Fruit fly (Drosophila melanogaster) whole organism, larva: Measurements from ENCODE around the gene CG5435.

Source experiments
- noc ChIP-seq: fragments of 200-800 bp; sonication (Bioruptor generic); optimal IDR thresholded peaks from 3 replicates; lab custom pipeline; 2019; ENCODE audit warnings: missing biosample characterization, mild to moderate bottlenecking, missing genetic modification characterization, moderate library complexity

The CG5435 gene

DNA sequence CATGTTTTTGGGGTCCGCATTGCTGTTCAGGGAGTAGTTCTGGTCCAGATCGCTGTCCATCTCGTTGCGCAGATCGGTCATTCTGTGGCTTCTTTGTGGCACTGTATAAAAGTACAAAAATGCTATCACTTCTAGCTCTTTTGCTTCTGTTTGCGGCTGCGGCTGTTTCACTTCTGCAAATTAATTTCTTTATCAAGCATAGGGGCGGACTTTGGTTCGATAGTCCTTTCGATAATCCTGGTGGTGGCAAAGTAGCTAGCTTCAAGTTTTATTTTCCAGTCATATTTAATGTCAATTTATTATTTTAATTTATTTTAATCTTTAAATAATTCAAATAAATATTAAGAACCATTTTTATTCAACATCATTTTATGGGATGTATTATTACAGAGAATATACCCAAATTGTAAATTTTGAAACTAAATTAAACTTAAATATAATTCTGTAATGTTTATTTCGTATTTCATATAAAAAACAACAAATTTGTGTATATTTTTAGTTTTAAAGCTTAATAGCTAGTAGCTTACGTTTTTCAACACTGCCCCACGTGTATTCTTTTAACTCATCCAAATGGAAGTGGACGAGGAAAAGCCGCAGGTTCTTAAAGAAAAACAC, 3.1 kb downstream of the CG5435 start, which contains the start of the genes CG5446 and Trm1:
Gene CG5446, minus strand, starts transcription at position 223 of the 615 bp plus-strand sequence.
Gene Trm1, plus strand, starts transcription at position 542 of the 615 bp plus-strand sequence.
- TF ChIP-seq noc: peak; percentile 78

DNA sequence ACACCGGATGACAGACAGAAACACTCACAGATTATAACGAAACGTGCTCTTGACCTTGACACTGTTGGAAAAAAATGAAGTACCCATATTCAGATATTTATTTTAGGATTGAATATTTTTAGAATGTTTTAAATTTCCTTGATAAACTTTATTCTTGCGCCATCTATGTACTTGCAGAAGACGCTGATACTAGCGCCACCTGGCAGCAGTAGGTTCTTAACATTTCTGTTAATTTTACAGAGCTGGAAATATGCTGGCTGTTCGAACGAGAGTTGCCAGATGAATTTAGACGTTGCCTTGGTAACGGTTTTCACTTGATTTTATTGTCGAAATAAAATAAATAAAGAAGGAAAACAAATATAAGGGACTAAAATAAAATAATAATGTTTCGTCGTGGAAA, 6.1 kb downstream of the CG5435 start, which contains the start of gene Fam92:
Gene Fam92, plus strand, starts transcription at position 350 of the 400 bp plus-strand sequence.
- no peak for TF ChIP-seq noc

dm6 chr2L:12423106-12423836, 7.4 kb downstream of the CG5435 start, which contains the start of gene vir-1:
vir-1 (minus strand) TSS chr2L:12423439.
- no peak for TF ChIP-seq noc

dm6 chr2L:12421793-12422691, 8.7 kb downstream of the CG5435 start:
- no peak for TF ChIP-seq noc

dm6 chr2L:12421188-12421587, 9.5 kb downstream of the CG5435 start:
- TF ChIP-seq noc: no peak

DNA sequence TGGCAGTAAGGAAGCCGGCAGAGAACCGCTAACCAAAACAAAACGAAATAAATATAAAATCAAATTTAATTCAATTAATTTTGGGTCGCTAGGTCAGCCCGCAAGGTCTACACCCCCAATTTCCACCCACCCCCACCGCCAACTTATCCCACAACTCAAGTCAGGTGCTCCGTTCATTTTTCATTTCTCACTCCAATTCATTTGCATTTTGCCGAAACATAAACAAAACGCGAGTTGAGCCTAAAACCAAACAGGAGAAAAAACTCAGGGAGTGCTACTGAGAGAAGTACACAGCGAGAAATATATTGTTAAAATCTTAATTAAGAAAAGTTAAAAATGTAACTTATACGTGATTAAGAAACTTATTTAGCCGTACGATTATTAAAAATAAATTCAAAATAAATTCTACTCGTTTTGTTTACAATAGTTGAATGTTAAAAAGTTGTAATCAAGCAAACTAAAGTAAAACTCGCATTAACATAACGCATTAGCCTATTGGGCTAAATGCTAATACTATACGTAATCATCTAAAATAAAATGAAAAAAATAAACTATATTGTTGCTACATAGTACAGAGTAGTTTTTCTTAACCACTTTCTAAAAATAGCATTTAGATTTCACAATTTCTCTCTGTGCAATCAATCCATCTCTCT, 15.1 kb downstream of the CG5435 start:
- no peak for TF ChIP-seq noc

dm6 chr2L:12413899-12414298, 16.8 kb downstream of the CG5435 start:
- TF ChIP-seq noc: no peak

- no peak for TF ChIP-seq noc
Measured at dm6 chr2L:12410679-12411078, 20.0 kb downstream of the CG5435 start.

DNA sequence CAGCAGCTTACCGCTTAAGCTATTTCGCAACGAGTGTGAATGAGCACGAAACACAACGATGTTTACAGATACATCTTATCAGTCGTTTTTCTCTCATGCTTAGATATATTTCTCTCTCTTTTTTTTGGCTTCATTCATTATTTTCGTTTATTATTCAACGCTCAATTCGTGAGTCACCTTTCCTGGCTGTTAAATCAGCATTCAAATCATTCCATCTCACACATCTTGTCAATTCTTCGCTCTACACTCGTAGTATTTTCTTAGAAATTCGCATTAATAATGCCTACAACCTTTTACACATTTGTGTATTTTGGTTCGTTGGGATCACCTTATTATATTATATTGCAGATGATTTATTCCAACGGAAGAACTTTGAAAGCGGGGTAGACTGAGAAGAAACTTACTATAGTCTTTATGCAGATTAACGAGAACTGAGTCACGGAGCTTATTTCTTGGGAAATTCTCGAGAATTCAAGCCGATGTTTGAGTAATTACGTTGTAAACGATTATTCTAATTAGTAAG, 26.1 kb downstream of the CG5435 start:
- TF ChIP-seq noc: no peak

dm6 chr2L:12397974-12398373, 32.7 kb downstream of the CG5435 start, which contains the start of gene Pkd2:
Pkd2 (plus strand) TSS chr2L:12398274.
- no peak for TF ChIP-seq noc

DNA sequence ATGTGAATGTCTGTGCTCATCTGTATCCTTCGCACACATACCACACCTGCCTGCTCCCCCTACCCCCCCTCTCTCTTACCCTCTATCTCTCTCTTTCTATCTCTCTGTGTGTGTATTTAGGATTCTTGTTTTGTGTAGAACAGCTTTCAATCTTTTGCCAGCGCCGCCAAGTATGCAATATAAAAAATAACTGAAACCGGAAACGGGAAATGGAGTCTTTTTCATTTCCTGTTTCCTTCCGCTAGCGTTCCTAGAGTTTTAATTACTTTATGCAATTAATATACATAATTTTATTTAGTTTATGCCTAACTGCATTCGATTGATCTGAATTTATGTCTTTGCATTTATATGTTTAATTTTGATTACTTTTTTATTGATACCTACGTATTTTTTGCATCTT, 38.3 kb downstream of the CG5435 start:
- no peak for TF ChIP-seq noc
